Worm (Caenorhabditis elegans) whole organism, L1 larva: ENCODE data around the gene C15F1.8.

Source experiments
- C16A3.4 ChIP-seq: fragments of 150-350 bp; optimal IDR thresholded peaks from 2 replicates; lab custom pipeline; 2014; ENCODE audit warnings: missing biosample characterization, missing genetic modification characterization
- C34B4.2 ChIP-seq: sonication (generic microtip); optimal IDR thresholded peaks from 2 replicates; lab custom pipeline; 2017; ENCODE audit warnings: mild to moderate bottlenecking, missing genetic modification characterization, missing compliant biosample characterization
- F16B12.6 ChIP-seq: fragments of 150-350 bp; optimal IDR thresholded peaks from 2 replicates; lab custom pipeline; 2014; ENCODE audit warnings: missing biosample characterization, missing genetic modification characterization
- ama-1 ChIP-seq: fragments of 150-350 bp; optimal IDR thresholded peaks from 2 replicates; lab custom pipeline; 2014
- ceh-63 ChIP-seq: fragments of 200-800 bp; sonication (Bioruptor generic); optimal IDR thresholded peaks from 2 replicates; lab custom pipeline; 2018; ENCODE audit warnings: mild to moderate bottlenecking, missing genetic modification characterization, missing compliant biosample characterization
- ceh-82 ChIP-seq, 3 experiments: fragments of 150-350 bp in 1 of 3; sonication (generic microtip) in 2 of 3; optimal IDR thresholded peaks; 2 replicates each; lab custom pipeline; 2014 to 2017; ENCODE audit warnings: missing biosample characterization in 3 of 3, missing genetic modification characterization in 3 of 3
- ceh-88 ChIP-seq: fragments of 200-800 bp; sonication (Bioruptor generic); IDR thresholded peaks from 2 replicates; pipeline ENCODE4 v1.3.6; 2022; ENCODE audit warnings: missing genetic modification characterization, missing compliant biosample characterization
- ceh-90 ChIP-seq: sonication (generic microtip); optimal IDR thresholded peaks from 2 replicates; lab custom pipeline; 2016; ENCODE audit warnings: missing genetic modification characterization, missing compliant biosample characterization
- ces-1 ChIP-seq: fragments of 150-350 bp; optimal IDR thresholded peaks from 2 replicates; lab custom pipeline; 2014; ENCODE audit warnings: missing biosample characterization, missing genetic modification reagents, missing genetic modification characterization
- dpl-1 ChIP-seq, 3 experiments: fragments of 150-350 bp in 2 of 3; sonication (generic microtip) in 1 of 3; optimal IDR thresholded peaks; 2 replicates each; lab custom pipeline; 2014 to 2017; ENCODE audit warnings: missing biosample characterization in 3 of 3, missing genetic modification characterization in 3 of 3, missing genetic modification reagents in 3 of 3
- elt-2 ChIP-seq: sonication (generic microtip); optimal IDR thresholded peaks from 2 replicates; lab custom pipeline; 2016; ENCODE audit warnings: missing genetic modification characterization, mild to moderate bottlenecking, inconsistent platforms, missing compliant biosample characterization, missing genetic modification reagents
- ets-5 ChIP-seq: fragments of 200-800 bp; sonication (Bioruptor generic); IDR thresholded peaks from 2 replicates; pipeline ENCODE4 v1.3.6; 2022; ENCODE audit warnings: missing genetic modification characterization, missing compliant biosample characterization
- grh-1 ChIP-seq: fragments of 200-800 bp; sonication (Bioruptor generic); IDR thresholded peaks from 2 replicates; pipeline ENCODE4 v1.3.6; 2022; ENCODE audit warnings: missing genetic modification reagents, missing genetic modification characterization, missing compliant biosample characterization
- hlh-17 ChIP-seq: fragments of 200-800 bp; sonication (Bioruptor generic); optimal IDR thresholded peaks from 2 replicates; lab custom pipeline; 2018; ENCODE audit warnings: missing genetic modification characterization, mild to moderate bottlenecking, missing compliant biosample characterization, moderate library complexity, borderline replicate concordance
- hlh-4 ChIP-seq: sonication (generic microtip); optimal IDR thresholded peaks from 2 replicates; lab custom pipeline; 2016; ENCODE audit warnings: mild to moderate bottlenecking, missing genetic modification characterization, missing compliant biosample characterization
- irx-1 ChIP-seq: sonication (generic microtip); optimal IDR thresholded peaks from 2 replicates; lab custom pipeline; 2016; ENCODE audit warnings: missing genetic modification characterization, missing compliant biosample characterization
- isw-1 ChIP-seq: fragments of 200-800 bp; sonication (Bioruptor generic); IDR thresholded peaks from 2 replicates; pipeline ENCODE4 v1.3.6; 2022; ENCODE audit warnings: missing genetic modification characterization, missing compliant biosample characterization
- lin-13 ChIP-seq: fragments of 150-350 bp; optimal IDR thresholded peaks from 2 replicates; lab custom pipeline; 2014; ENCODE audit warnings: missing biosample characterization, missing genetic modification reagents, missing genetic modification characterization
- lin-14 ChIP-seq: fragments of 200-800 bp; sonication (Bioruptor generic); optimal IDR thresholded peaks from 2 replicates; lab custom pipeline; 2018; ENCODE audit warnings: mild to moderate bottlenecking, missing genetic modification characterization, moderate library complexity, missing compliant biosample characterization
- lin-15B ChIP-seq: fragments of 150-350 bp; sonication (generic microtip); optimal IDR thresholded peaks from 3 replicates; lab custom pipeline; 2014; ENCODE audit warnings: missing biosample characterization, missing genetic modification characterization
- lin-35 ChIP-seq, 2 experiments: fragments of 150-350 bp; optimal IDR thresholded peaks; 2 replicates each; lab custom pipeline; 2014; ENCODE audit warnings: missing biosample characterization in 2 of 2, missing genetic modification characterization in 2 of 2, missing genetic modification reagents in 2 of 2
- lir-3 ChIP-seq: sonication (generic microtip); optimal IDR thresholded peaks from 2 replicates; lab custom pipeline; 2016; ENCODE audit warnings: mild to moderate bottlenecking, missing genetic modification characterization, moderate library complexity, missing compliant biosample characterization; ENCODE audit not compliant: poor library complexity
- lsy-2 ChIP-seq, 2 experiments: fragments of 150-350 bp; optimal IDR thresholded peaks; 2 replicates each; lab custom pipeline; 2014; ENCODE audit warnings: missing biosample characterization in 2 of 2, missing genetic modification characterization in 2 of 2
- mab-9 ChIP-seq: fragments of 200-800 bp; sonication (Bioruptor generic); IDR thresholded peaks from 2 replicates; pipeline ENCODE4 v1.3.6; 2022; ENCODE audit warnings: missing genetic modification reagents, missing genetic modification characterization, missing compliant biosample characterization
- mdl-1 ChIP-seq, 2 experiments: fragments of 150-350 bp; optimal IDR thresholded peaks; 2 replicates each; lab custom pipeline; 2014 to 2017; ENCODE audit warnings: missing biosample characterization in 2 of 2, missing genetic modification characterization in 2 of 2, inconsistent platforms in 1 of 2
- mep-1 ChIP-seq: fragments of 150-350 bp; optimal IDR thresholded peaks from 2 replicates; lab custom pipeline; 2014; ENCODE audit warnings: missing biosample characterization, missing genetic modification characterization
- nhr-19 ChIP-seq: fragments of 200-800 bp; sonication (Bioruptor generic); conservative IDR thresholded peaks from 2 replicates; pipeline ENCODE4 v1.3.6; 2022; ENCODE audit warnings: missing genetic modification characterization, missing compliant biosample characterization
- nhr-20 ChIP-seq: sonication (generic microtip); optimal IDR thresholded peaks from 2 replicates; lab custom pipeline; 2016; ENCODE audit warnings: mild to moderate bottlenecking, missing genetic modification characterization, missing compliant biosample characterization
- nhr-237 ChIP-seq: fragments of 150-350 bp; optimal IDR thresholded peaks from 2 replicates; lab custom pipeline; 2014; ENCODE audit warnings: missing biosample characterization, missing genetic modification characterization
- nhr-28 ChIP-seq: fragments of 150-350 bp; optimal IDR thresholded peaks from 2 replicates; lab custom pipeline; 2014; ENCODE audit warnings: missing biosample characterization, missing genetic modification characterization
- nhr-71 ChIP-seq: sonication (generic microtip); optimal IDR thresholded peaks from 2 replicates; lab custom pipeline; 2016; ENCODE audit warnings: mild to moderate bottlenecking, missing genetic modification characterization, moderate library complexity, missing compliant biosample characterization
- nhr-76 ChIP-seq: sonication (generic microtip); optimal IDR thresholded peaks from 2 replicates; lab custom pipeline; 2017; ENCODE audit warnings: missing biosample characterization, missing genetic modification characterization
- nhr-85 ChIP-seq: sonication (generic microtip); peaks from one replicate; lab custom pipeline; 2016; ENCODE audit warnings: missing genetic modification characterization, inconsistent platforms, missing compliant biosample characterization
- pag-3 ChIP-seq: sonication (generic microtip); optimal IDR thresholded peaks from 2 replicates; lab custom pipeline; 2017; ENCODE audit warnings: missing genetic modification characterization, mild to moderate bottlenecking, missing compliant biosample characterization, antibody characterized with exemption, borderline replicate concordance; ENCODE audit not compliant: insufficient read depth
- pax-3 ChIP-seq: fragments of 200-800 bp; sonication (Bioruptor generic); optimal IDR thresholded peaks from 2 replicates; lab custom pipeline; 2018; ENCODE audit warnings: mild to moderate bottlenecking, missing genetic modification characterization, moderate library complexity, missing compliant biosample characterization
- pqm-1 ChIP-seq: sonication (generic microtip); optimal IDR thresholded peaks from 3 replicates; lab custom pipeline; 2017; ENCODE audit warnings: missing biosample characterization, missing genetic modification characterization
- snpc-4 ChIP-seq: fragments of 150-350 bp; optimal IDR thresholded peaks from 2 replicates; lab custom pipeline; 2014; ENCODE audit warnings: missing biosample characterization, missing genetic modification characterization
- sup-37 ChIP-seq: fragments of 200-800 bp; sonication (Bioruptor generic); optimal IDR thresholded peaks from 2 replicates; lab custom pipeline; 2018; ENCODE audit warnings: mild to moderate bottlenecking, missing genetic modification characterization, missing compliant biosample characterization
- swsn-7 ChIP-seq: sonication (generic microtip); optimal IDR thresholded peaks from 2 replicates; lab custom pipeline; 2016; ENCODE audit warnings: missing genetic modification characterization, missing compliant biosample characterization
- tbx-2 ChIP-seq: sonication (generic microtip); optimal IDR thresholded peaks from 2 replicates; lab custom pipeline; 2016; ENCODE audit warnings: missing genetic modification characterization, missing compliant biosample characterization
- tlp-1 ChIP-seq: fragments of 150-350 bp; optimal IDR thresholded peaks from 2 replicates; lab custom pipeline; 2014; ENCODE audit warnings: missing biosample characterization, missing genetic modification characterization
- unc-130 ChIP-seq: fragments of 150-350 bp; optimal IDR thresholded peaks from 2 replicates; lab custom pipeline; 2017; ENCODE audit warnings: missing biosample characterization, missing genetic modification characterization, inconsistent platforms
- unc-86 ChIP-seq: sonication (generic microtip); optimal IDR thresholded peaks from 2 replicates; lab custom pipeline; 2016; ENCODE audit warnings: missing genetic modification characterization, missing compliant biosample characterization
- unc-98 ChIP-seq: fragments of 200-800 bp; sonication (Bioruptor generic); IDR thresholded peaks from 2 replicates; pipeline ENCODE4 v1.3.6; 2022; ENCODE audit warnings: missing genetic modification characterization, missing compliant biosample characterization
- xbp-1 ChIP-seq: sonication (generic microtip); optimal IDR thresholded peaks from 2 replicates; lab custom pipeline; 2016; ENCODE audit warnings: missing genetic modification characterization, missing compliant biosample characterization
- zag-1 ChIP-seq: fragments of 150-350 bp; optimal IDR thresholded peaks from 2 replicates; lab custom pipeline; 2014; ENCODE audit warnings: missing biosample characterization, missing genetic modification characterization
- ztf-11 ChIP-seq, 2 experiments: sonication (generic microtip); optimal IDR thresholded peaks; 2 replicates each; lab custom pipeline; 2016 to 2017; ENCODE audit warnings: missing genetic modification characterization in 2 of 2, missing biosample characterization in 1 of 2, missing compliant biosample characterization in 1 of 2

C15F1.8 gene

DNA sequence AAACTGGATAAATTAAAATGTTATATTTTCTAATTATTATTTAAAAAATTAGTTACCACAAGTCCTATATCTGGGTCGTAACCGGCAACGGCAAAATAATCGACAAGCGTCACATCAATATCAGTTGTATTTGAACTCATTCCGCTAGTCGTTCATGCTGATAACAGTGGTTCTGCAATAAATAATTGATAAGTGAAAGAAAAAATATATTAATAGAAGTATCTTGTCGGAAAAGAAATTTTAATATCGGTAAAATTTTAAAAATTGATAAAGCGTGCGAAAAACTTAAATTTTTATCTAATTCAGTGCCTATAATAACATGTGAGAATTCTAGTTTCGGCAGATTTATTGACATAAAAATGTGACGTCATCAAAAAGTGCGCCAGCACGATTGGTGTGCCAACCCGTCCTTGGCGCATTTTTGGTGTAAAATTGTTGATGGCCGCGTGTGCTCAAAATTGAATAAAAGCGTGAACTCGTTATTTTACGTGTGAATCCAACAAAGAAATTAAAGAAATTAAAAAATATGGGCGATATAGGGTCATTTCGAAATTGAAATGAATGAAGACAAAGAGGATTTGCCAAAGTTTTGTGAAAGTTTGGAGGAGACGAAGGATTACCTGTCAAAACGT is 44.9 kb upstream of the C15F1.8 start, which contains the start of the genes lst-6 and lst-5 (continued):
- TF ChIP-seq snpc-4 (tag; lab: Kevin White, UChicago): peak; percentile 56
- peak; percentile 47 for TF ChIP-seq irx-1
- no peak for TF ChIP-seq ama-1 (lab: Kevin White, UChicago)
- TF ChIP-seq swsn-7 (tag; lab: Kevin White, UChicago): peak; percentile 74
- no peak for TF ChIP-seq ceh-90 (tag; lab: Kevin White, UChicago)
- TF ChIP-seq hlh-17 (GFP tag; lab: Kevin White, UChicago): no peak
- no peak for TF ChIP-seq ztf-11 (tag; optimal IDR thresholded peaks at IDR 0.05; lab: Kevin White, UChicago)
- no peak for TF ChIP-seq pax-3
- peak; percentile 58 for TF ChIP-seq isw-1
- TF ChIP-seq mab-9 (GFP tag; lab: Robert Waterston, UW): no peak
- no peak for TF ChIP-seq C34B4.2 (tag; lab: Kevin White, UChicago)
- TF ChIP-seq nhr-71: peak; percentile 84
- TF ChIP-seq ceh-82 (tag; optimal IDR thresholded peaks at IDR 0.05; lab: Kevin White, UChicago): peak; percentile 54 to 58 (median 56)
- TF ChIP-seq mdl-1 (tag; optimal IDR thresholded peaks at IDR 0.05; lab: Kevin White, UChicago): peak in 1 of 2 experiments; percentile 42
- TF ChIP-seq nhr-85 (tag; lab: Kevin White, UChicago): peak; percentile 57
- TF ChIP-seq nhr-237 (tag; lab: Kevin White, UChicago): no peak
- peak; percentile 72 for TF ChIP-seq nhr-20
- peak; percentile 10 for TF ChIP-seq sup-37 (GFP tag; lab: Kevin White, UChicago)
- no peak for TF ChIP-seq unc-98
- peak; percentile 80 to 85 for TF ChIP-seq lsy-2 (tag; optimal IDR thresholded peaks at IDR 0.05; lab: Kevin White, UChicago)
- TF ChIP-seq lir-3 (tag; lab: Kevin White, UChicago): peak; percentile 44
- TF ChIP-seq grh-1 (GFP tag; lab: Robert Waterston, UW): no peak
- no peak for TF ChIP-seq nhr-28 (tag; lab: Kevin White, UChicago)
- peak; percentile 68 for TF ChIP-seq tbx-2 (tag; lab: Kevin White, UChicago)
- peak; percentile 58 for TF ChIP-seq F16B12.6 (tag; lab: Kevin White, UChicago)
- no peak for TF ChIP-seq ets-5
- TF ChIP-seq ceh-63 (GFP tag; lab: Kevin White, UChicago): no peak
- TF ChIP-seq pag-3 (tag; lab: Kevin White, UChicago): no peak
- TF ChIP-seq unc-86 (tag; lab: Kevin White, UChicago): peak; percentile 58
- TF ChIP-seq lin-13 (GFP tag; lab: Kevin White, UChicago): peak; percentile 24
- TF ChIP-seq nhr-19 (GFP tag; lab: Robert Waterston, UW): peak; percentile 65
- peak; percentile 62 for TF ChIP-seq ceh-88 (GFP tag; lab: Robert Waterston, UW)
- TF ChIP-seq elt-2 (tag; lab: Kevin White, UChicago): peak; percentile 75
- TF ChIP-seq nhr-76: no peak
- no peak for TF ChIP-seq ces-1 (GFP tag; lab: Kevin White, UChicago)
- peak; percentile 60 for TF ChIP-seq mep-1 (tag; lab: Kevin White, UChicago)
- TF ChIP-seq hlh-4 (tag; lab: Kevin White, UChicago): no peak
- no peak for TF ChIP-seq pqm-1 (tag; lab: Kevin White, UChicago)
- TF ChIP-seq zag-1: no peak
- peak; percentile 63 to 82 for TF ChIP-seq lin-35 (GFP tag; optimal IDR thresholded peaks at IDR 0.05; lab: Kevin White, UChicago)
- TF ChIP-seq unc-130 (tag; lab: Kevin White, UChicago): peak; percentile 33
- TF ChIP-seq lin-15B (tag; lab: Kevin White, UChicago): peak; percentile 50
- peak; percentile 86 for TF ChIP-seq lin-14 (GFP tag; lab: Kevin White, UChicago)
- TF ChIP-seq C16A3.4 (tag; lab: Kevin White, UChicago): peak; percentile 69
- TF ChIP-seq tlp-1 (tag; lab: Kevin White, UChicago): no peak
- TF ChIP-seq dpl-1 (GFP tag; optimal IDR thresholded peaks at IDR 0.05; lab: Kevin White, UChicago): peak; percentile 34 to 77 (median 73)
- TF ChIP-seq xbp-1 (tag; lab: Kevin White, UChicago): peak; percentile 76
